Fruit fly (Drosophila melanogaster): ENCODE results near the gene Aos1.

- TF ChIP-seq CoRest (tag; optimal IDR thresholded peaks at IDR 0.05) (no peak), CG8290 (GFP tag; optimal IDR thresholded peaks at IDR 0.05) (no peak), CG8290 (tag; optimal IDR thresholded peaks at IDR 0.05) (peak in 1 of 2 experiments; percentile 41), CG6272 (GFP tag; IDR thresholded peaks at IDR 0.05) (no peak), Taf1 (GFP tag; IDR thresholded peaks at IDR 0.05) (no peak), Dfd (GFP tag; optimal IDR thresholded peaks at IDR 0.05) (no peak), Hr39 (optimal IDR thresholded peaks at IDR 0.05) (no peak), MTF-1 (GFP tag; optimal IDR thresholded peaks at IDR 0.05; ENCODE audit: borderline replicate concordance) (no peak), CG8359 (GFP tag; optimal IDR thresholded peaks at IDR 0.05; ENCODE audit: borderline replicate concordance) (no peak), nau (GFP tag; optimal IDR thresholded peaks at IDR 0.05) (no peak)
Observed at dm6 chr3R:12441008-12441606, 7.5 kb upstream of the Aos1 start.
